Worm (Caenorhabditis elegans) whole organism, L2 larva: Measurements from ENCODE around the gene pmp-2.

Experiments
- F13H6.1 ChIP-seq: sonication (generic microtip); optimal IDR thresholded peaks from 2 replicates; lab custom pipeline; 2016; ENCODE audit warnings: missing genetic modification characterization, missing compliant biosample characterization
- blmp-1 ChIP-seq: sonication (generic microtip); optimal IDR thresholded peaks from 2 replicates; lab custom pipeline; 2017; ENCODE audit warnings: missing genetic modification characterization, mild to moderate bottlenecking, missing compliant biosample characterization, antibody characterized with exemption, moderate library complexity; ENCODE audit not compliant: insufficient read depth
- nhr-11 ChIP-seq: fragments of 150-350 bp; optimal IDR thresholded peaks from 2 replicates; lab custom pipeline; 2014; ENCODE audit warnings: missing biosample characterization, missing genetic modification characterization
- nhr-237 ChIP-seq: fragments of 150-350 bp; optimal IDR thresholded peaks from 2 replicates; lab custom pipeline; 2014; ENCODE audit warnings: missing biosample characterization, missing genetic modification characterization

- peak; percentile 86 for TF ChIP-seq F13H6.1 (tag; lab: Kevin White, UChicago)
- no peak for TF ChIP-seq nhr-11 (tag; lab: Kevin White, UChicago)
- TF ChIP-seq blmp-1 (tag; lab: Kevin White, UChicago): peak; percentile 82
- no peak for TF ChIP-seq nhr-237 (tag; lab: Kevin White, UChicago)
Measured at ce11 chrII:6926488-6926887, 38.9 kb upstream of the pmp-2 start.
